Worm (Caenorhabditis elegans) whole organism, young adult: ENCODE data around the gene C46F11.6.
A peak's percentile ranks its signal among the peaks of the same experiment; 100 is the strongest.

Experiments
- B0019.2 ChIP-seq: fragments of 200-800 bp; sonication (Bioruptor generic); conservative IDR thresholded peaks from 2 replicates; pipeline ENCODE4 v1.3.6; 2022; ENCODE audit warnings: missing genetic modification reagents, missing genetic modification characterization, missing compliant biosample characterization
- F33H1.4 ChIP-seq: fragments of 200-800 bp; sonication (Bioruptor generic); IDR thresholded peaks from 2 replicates; pipeline ENCODE4 v1.3.6; 2022; ENCODE audit warnings: missing genetic modification reagents, missing genetic modification characterization, missing compliant biosample characterization
- F57A8.1 ChIP-seq: fragments of 200-800 bp; sonication (Bioruptor generic); optimal IDR thresholded peaks from 2 replicates; lab custom pipeline; 2018; ENCODE audit warnings: mild to moderate bottlenecking, missing genetic modification characterization, moderate library complexity, missing compliant biosample characterization
- T26A5.8 ChIP-seq: sonication (generic microtip); optimal IDR thresholded peaks from 2 replicates; lab custom pipeline; 2016; ENCODE audit warnings: missing genetic modification characterization, missing compliant biosample characterization
- Y53G8AR.9 ChIP-seq: fragments of 200-800 bp; sonication (Bioruptor generic); conservative IDR thresholded peaks from 2 replicates; pipeline ENCODE4 v1.3.6; 2022; ENCODE audit warnings: missing genetic modification reagents, missing genetic modification characterization, missing compliant biosample characterization
- Y56A3A.18 ChIP-seq: fragments of 200-800 bp; sonication (Bioruptor generic); IDR thresholded peaks from 2 replicates; pipeline ENCODE4 v1.3.6; 2022; ENCODE audit warnings: missing genetic modification reagents, missing genetic modification characterization, missing compliant biosample characterization
- ZK185.1 ChIP-seq: sonication (generic microtip); optimal IDR thresholded peaks from 2 replicates; lab custom pipeline; 2016; ENCODE audit warnings: mild to moderate bottlenecking, missing genetic modification characterization, missing compliant biosample characterization; ENCODE audit not compliant: poor library complexity, severe bottlenecking
- athp-1 ChIP-seq: sonication (generic microtip); optimal IDR thresholded peaks from 2 replicates; lab custom pipeline; 2017; ENCODE audit warnings: mild to moderate bottlenecking, missing genetic modification characterization, missing compliant biosample characterization
- bed-2 ChIP-seq: fragments of 200-800 bp; sonication (Bioruptor generic); IDR thresholded peaks from 2 replicates; pipeline ENCODE4 v1.3.6; 2022; ENCODE audit warnings: missing genetic modification reagents, missing genetic modification characterization, missing compliant biosample characterization
- cebp-1 ChIP-seq, 2 experiments: fragments of 200-800 bp in 1 of 2; sonication (Bioruptor generic) in 1 of 2; sonication (generic microtip) in 1 of 2; IDR thresholded peaks in 1 of 2; optimal IDR thresholded peaks in 1 of 2; 2 replicates each; pipeline versions ENCODE4 v1.3.6 to Lab custom; 2017 to 2022; ENCODE audit warnings: missing compliant biosample characterization in 2 of 2, missing genetic modification characterization in 2 of 2, mild to moderate bottlenecking in 1 of 2, missing genetic modification reagents in 1 of 2, moderate library complexity in 1 of 2
- ceh-40 ChIP-seq: fragments of 200-800 bp; sonication (Bioruptor generic); IDR thresholded peaks from 2 replicates; pipeline ENCODE4 v1.3.6; 2022; ENCODE audit warnings: missing genetic modification characterization, missing compliant biosample characterization
- dox-1 ChIP-seq: fragments of 200-800 bp; sonication (Bioruptor generic); IDR thresholded peaks from 2 replicates; pipeline ENCODE4 v1.3.6; 2022; ENCODE audit warnings: missing genetic modification reagents, missing genetic modification characterization, missing compliant biosample characterization
- dpl-1 ChIP-seq: fragments of 150-350 bp; optimal IDR thresholded peaks from 2 replicates; lab custom pipeline; 2014; ENCODE audit warnings: missing biosample characterization, missing genetic modification reagents, missing genetic modification characterization
- efl-1 ChIP-seq: fragments of 150-350 bp; optimal IDR thresholded peaks from 2 replicates; lab custom pipeline; 2014; ENCODE audit warnings: missing biosample characterization, missing genetic modification reagents, missing genetic modification characterization
- egl-18 ChIP-seq: fragments of 200-800 bp; sonication (Bioruptor generic); IDR thresholded peaks from 2 replicates; pipeline ENCODE4 v1.3.6; 2022; ENCODE audit warnings: missing genetic modification reagents, missing genetic modification characterization, missing compliant biosample characterization
- egl-44 ChIP-seq: fragments of 200-800 bp; sonication (Bioruptor generic); IDR thresholded peaks from 2 replicates; pipeline ENCODE4 v1.3.6; 2022; ENCODE audit warnings: missing genetic modification reagents, missing genetic modification characterization, missing compliant biosample characterization
- ets-4 ChIP-seq: fragments of 200-800 bp; sonication (Bioruptor generic); optimal IDR thresholded peaks from 2 replicates; lab custom pipeline; 2018; ENCODE audit warnings: mild to moderate bottlenecking, missing genetic modification characterization, missing compliant biosample characterization
- lag-1 ChIP-seq: fragments of 200-800 bp; sonication (Bioruptor generic); IDR thresholded peaks from 2 replicates; pipeline ENCODE4 v1.3.6; 2022; ENCODE audit warnings: missing genetic modification reagents, missing genetic modification characterization, missing compliant biosample characterization
- lin-54 ChIP-seq: fragments of 200-800 bp; sonication (Bioruptor generic); optimal IDR thresholded peaks from 2 replicates; lab custom pipeline; 2018; ENCODE audit warnings: mild to moderate bottlenecking, missing genetic modification characterization, missing compliant biosample characterization
- lsl-1 ChIP-seq: fragments of 200-800 bp; sonication (Bioruptor generic); optimal IDR thresholded peaks from 2 replicates; lab custom pipeline; 2018; ENCODE audit warnings: mild to moderate bottlenecking, missing genetic modification characterization, moderate library complexity, missing compliant biosample characterization
- lsy-27 ChIP-seq: sonication (generic microtip); optimal IDR thresholded peaks from 2 replicates; lab custom pipeline; 2017; ENCODE audit warnings: missing genetic modification characterization, mild to moderate bottlenecking, missing compliant biosample characterization, antibody characterized with exemption, missing genotype, borderline replicate concordance; ENCODE audit not compliant: insufficient read depth
- madf-3 ChIP-seq: fragments of 200-800 bp; sonication (Bioruptor generic); IDR thresholded peaks from 2 replicates; pipeline ENCODE4 v1.3.6; 2022; ENCODE audit warnings: missing genetic modification reagents, missing genetic modification characterization, missing compliant biosample characterization
- madf-8 ChIP-seq: fragments of 200-800 bp; sonication (Bioruptor generic); conservative IDR thresholded peaks from 2 replicates; pipeline ENCODE4 v1.3.6; 2022; ENCODE audit warnings: missing genetic modification reagents, missing genetic modification characterization, missing compliant biosample characterization
- mel-28 ChIP-seq: sonication (generic microtip); optimal IDR thresholded peaks from 2 replicates; lab custom pipeline; 2016; ENCODE audit warnings: borderline replicate concordance, mild to moderate bottlenecking, missing genetic modification characterization, missing compliant biosample characterization
- nfyb-1 ChIP-seq: fragments of 200-800 bp; sonication (Bioruptor generic); IDR thresholded peaks from 2 replicates; pipeline ENCODE4 v1.3.6; 2022; ENCODE audit warnings: missing genetic modification reagents, missing genetic modification characterization, missing compliant biosample characterization
- nhr-27 ChIP-seq: fragments of 200-800 bp; sonication (Bioruptor generic); optimal IDR thresholded peaks from 2 replicates; lab custom pipeline; 2018; ENCODE audit warnings: mild to moderate bottlenecking, missing genetic modification characterization, moderate library complexity, missing compliant biosample characterization
- nhr-80 ChIP-seq: sonication (generic microtip); optimal IDR thresholded peaks from 2 replicates; lab custom pipeline; 2016; ENCODE audit warnings: missing genetic modification characterization, missing compliant biosample characterization
- repo-1 ChIP-seq: sonication (generic microtip); optimal IDR thresholded peaks from 2 replicates; lab custom pipeline; 2017; ENCODE audit warnings: mild to moderate bottlenecking, missing genetic modification characterization, missing compliant biosample characterization
- rpc-1 ChIP-seq, 2 experiments: fragments of 150-350 bp in 1 of 2; sonication (generic microtip) in 1 of 2; optimal IDR thresholded peaks; 2 replicates each; lab custom pipeline; 2014 to 2018; ENCODE audit warnings: missing biosample characterization in 1 of 2, missing genetic modification characterization in 1 of 2, missing genetic modification reagents in 1 of 2, missing genotype in 1 of 2
- snpc-3.4 ChIP-seq: sonication (generic microtip); optimal IDR thresholded peaks from 2 replicates; lab custom pipeline; 2017; ENCODE audit warnings: missing genetic modification characterization, mild to moderate bottlenecking, missing compliant biosample characterization, antibody characterized with exemption, moderate library complexity, missing genotype, missing genetic modification reagents
- somi-1 ChIP-seq: fragments of 200-800 bp; sonication (Bioruptor generic); optimal IDR thresholded peaks from 2 replicates; lab custom pipeline; 2018; ENCODE audit warnings: mild to moderate bottlenecking, missing genetic modification characterization, missing compliant biosample characterization
- unc-62 ChIP-seq: fragments of 150-350 bp; optimal IDR thresholded peaks from 2 replicates; lab custom pipeline; 2014; ENCODE audit warnings: missing biosample characterization, missing genetic modification reagents, missing genetic modification characterization
- zfh-2 ChIP-seq: fragments of 200-800 bp; sonication (Bioruptor generic); conservative IDR thresholded peaks from 2 replicates; pipeline ENCODE4 v1.3.6; 2022; ENCODE audit warnings: missing genetic modification reagents, missing genetic modification characterization, missing compliant biosample characterization
- ztf-25 ChIP-seq: fragments of 200-800 bp; sonication (Bioruptor generic); IDR thresholded peaks from 2 replicates; pipeline ENCODE4 v1.3.6; 2022; ENCODE audit warnings: missing genetic modification reagents, missing genetic modification characterization, missing compliant biosample characterization
- ztf-3 ChIP-seq: fragments of 200-800 bp; sonication (Bioruptor generic); optimal IDR thresholded peaks from 2 replicates; lab custom pipeline; 2018; ENCODE audit warnings: mild to moderate bottlenecking, missing genetic modification characterization, missing compliant biosample characterization

C46F11.6 gene

DNA sequence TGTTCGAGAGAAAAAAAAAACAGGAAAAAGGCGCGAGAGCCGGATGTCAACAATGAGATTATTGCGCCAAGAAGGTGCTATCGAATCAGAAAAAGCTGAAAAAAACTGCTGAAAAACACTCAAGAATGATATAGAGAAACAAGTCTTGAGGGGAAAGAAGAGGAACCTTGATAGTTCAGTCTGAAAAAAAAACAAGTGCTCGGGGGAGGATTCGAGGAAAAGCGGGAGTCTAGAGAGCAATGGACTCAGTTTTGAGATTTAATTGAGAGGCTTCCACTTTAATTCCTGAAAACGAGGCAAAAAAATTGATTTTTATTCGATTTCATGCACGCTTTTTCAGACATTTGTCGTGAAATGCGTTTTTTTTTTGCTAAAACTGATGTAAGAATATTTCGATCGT is 24.3 kb upstream of the C46F11.6 start, which contains the start of gene npr-15:
Gene npr-15, minus strand, starts transcription at position 101 of the 400 bp plus-strand sequence.
- TF ChIP-seq F33H1.4 (GFP tag; lab: Robert Waterston, UW) (no peak), rpc-1 (optimal IDR thresholded peaks at IDR 0.05; lab: Kevin White, UChicago) (no peak), rpc-1 (tag; optimal IDR thresholded peaks at IDR 0.05; lab: Kevin White, UChicago) (no peak), ztf-25 (GFP tag; lab: Robert Waterston, UW) (no peak), lsy-27 (tag; lab: Kevin White, UChicago) (no peak), ets-4 (GFP tag; lab: Kevin White, UChicago) (no peak), lag-1 (no peak), dox-1 (GFP tag; lab: Robert Waterston, UW) (no peak), unc-62 (GFP tag; lab: Kevin White, UChicago) (no peak), snpc-3.4 (tag; lab: Kevin White, UChicago) (no peak), bed-2 (GFP tag; lab: Robert Waterston, UW) (no peak), ceh-40 (GFP tag; lab: Robert Waterston, UW) (no peak)

DNA sequence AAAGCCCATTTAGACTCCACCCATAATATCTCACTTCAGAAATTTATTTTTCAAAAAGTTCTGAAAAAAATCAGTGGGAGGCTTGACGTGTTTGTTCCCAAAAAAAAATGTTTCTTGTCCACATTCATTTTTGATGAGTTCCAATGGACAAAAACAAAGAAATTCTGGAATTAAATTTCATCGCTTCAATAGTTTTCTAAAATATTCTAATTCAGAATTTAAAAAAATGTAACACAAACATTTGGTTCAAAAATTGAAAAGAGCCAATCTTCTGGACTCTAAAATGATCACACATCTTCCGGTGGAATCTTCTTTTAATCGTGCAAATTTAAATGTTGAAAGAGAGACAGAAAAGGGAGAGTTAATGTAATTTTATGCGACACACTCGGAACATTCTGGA is 22.3 kb upstream of the C46F11.6 start:
- TF ChIP-seq lsl-1 (GFP tag; lab: Kevin White, UChicago): no peak
- TF ChIP-seq Y56A3A.18 (GFP tag; lab: Robert Waterston, UW): no peak
- no peak for TF ChIP-seq efl-1
- TF ChIP-seq ZK185.1 (tag; lab: Kevin White, UChicago): no peak
- no peak for TF ChIP-seq madf-3 (GFP tag; lab: Robert Waterston, UW)
- TF ChIP-seq egl-44 (GFP tag; lab: Robert Waterston, UW): no peak
- TF ChIP-seq F57A8.1: no peak
- TF ChIP-seq B0019.2 (GFP tag; lab: Robert Waterston, UW): no peak
- no peak for TF ChIP-seq zfh-2 (GFP tag; lab: Robert Waterston, UW)
- TF ChIP-seq nhr-80 (tag; lab: Kevin White, UChicago): no peak
- TF ChIP-seq athp-1: no peak
- no peak for TF ChIP-seq ztf-3 (GFP tag; lab: Kevin White, UChicago)
- TF ChIP-seq ceh-40 (GFP tag; lab: Robert Waterston, UW): no peak
- no peak for TF ChIP-seq cebp-1 (GFP tag; IDR thresholded peaks at IDR 0.05; lab: Robert Waterston, UW)
- no peak for TF ChIP-seq cebp-1 (tag; optimal IDR thresholded peaks at IDR 0.05; lab: Kevin White, UChicago)
- no peak for TF ChIP-seq nfyb-1 (GFP tag; lab: Robert Waterston, UW)
- TF ChIP-seq madf-8 (GFP tag; lab: Robert Waterston, UW): no peak
- no peak for TF ChIP-seq repo-1
- TF ChIP-seq Y53G8AR.9 (GFP tag; lab: Robert Waterston, UW): no peak
- TF ChIP-seq egl-18 (GFP tag; lab: Robert Waterston, UW): no peak
- no peak for TF ChIP-seq T26A5.8 (tag; lab: Kevin White, UChicago)
- TF ChIP-seq, all 124 proteins: peak for 0

DNA sequence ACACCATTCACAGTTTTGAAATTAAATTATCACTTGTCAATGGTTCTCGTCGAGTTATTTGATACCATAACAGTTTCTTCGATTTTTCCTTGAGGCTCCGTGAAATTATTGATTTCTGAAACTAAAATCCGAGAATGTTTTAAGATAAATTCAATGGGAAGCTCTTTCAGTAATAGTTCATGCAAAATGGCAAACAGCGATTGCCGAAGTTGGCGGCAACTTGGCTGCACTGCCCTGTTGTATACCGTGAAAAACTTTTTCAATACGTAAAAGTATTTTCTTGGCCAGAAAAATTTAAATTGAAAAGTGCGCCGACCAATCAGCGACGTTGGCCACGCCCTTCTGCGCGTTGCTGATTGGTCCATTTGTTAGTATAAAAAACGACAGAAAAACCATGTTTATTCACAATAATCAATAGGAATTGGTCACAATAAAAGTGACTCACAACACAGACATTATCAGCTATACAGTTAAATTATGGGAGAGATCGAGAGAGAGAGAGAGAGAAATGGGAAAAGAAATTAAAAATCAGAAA is 12.7 kb upstream of the C46F11.6 start:
- TF ChIP-seq lin-54 (no peak), somi-1 (no peak), mel-28 (no peak), nfyb-1 (GFP tag; lab: Robert Waterston, UW) (peak; percentile 84), nhr-27 (tag; lab: Kevin White, UChicago) (no peak), ets-4 (GFP tag; lab: Kevin White, UChicago) (no peak), nhr-80 (tag; lab: Kevin White, UChicago) (no peak), dpl-1 (GFP tag; lab: Kevin White, UChicago) (no peak), T26A5.8 (tag; lab: Kevin White, UChicago) (no peak)
